Worm (Caenorhabditis elegans) whole organism, L1 larva: Measurements from ENCODE around the gene phdh-1.
"Not testable (repeated sequence)": the region's sequence is repeated elsewhere in the genome, so short reads cannot be mapped to it uniquely, and the experiment has no call there.

ENCODE experiments used
- C04F5.9 ChIP-seq: sonication (generic microtip); optimal IDR thresholded peaks from 2 replicates; lab custom pipeline; 2016; ENCODE audit warnings: missing genetic modification characterization, missing compliant biosample characterization
- F16B12.6 ChIP-seq: fragments of 150-350 bp; optimal IDR thresholded peaks from 2 replicates; lab custom pipeline; 2014; ENCODE audit warnings: missing biosample characterization, missing genetic modification characterization
- alr-1 ChIP-seq: fragments of 200-800 bp; sonication (Bioruptor generic); optimal IDR thresholded peaks from 2 replicates; lab custom pipeline; 2018; ENCODE audit warnings: borderline replicate concordance, mild to moderate bottlenecking, missing genetic modification characterization, missing compliant biosample characterization
- ama-1 ChIP-seq: fragments of 150-350 bp; optimal IDR thresholded peaks from 2 replicates; lab custom pipeline; 2014
- blmp-1 ChIP-seq: fragments of 150-350 bp; optimal IDR thresholded peaks from 2 replicates; lab custom pipeline; 2014; ENCODE audit warnings: missing biosample characterization, missing genetic modification characterization
- ces-1 ChIP-seq: fragments of 150-350 bp; optimal IDR thresholded peaks from 2 replicates; lab custom pipeline; 2014; ENCODE audit warnings: missing biosample characterization, missing genetic modification reagents, missing genetic modification characterization
- dpl-1 ChIP-seq, 3 experiments: fragments of 150-350 bp in 2 of 3; sonication (generic microtip) in 1 of 3; optimal IDR thresholded peaks; 2 replicates each; lab custom pipeline; 2014 to 2017; ENCODE audit warnings: missing biosample characterization in 3 of 3, missing genetic modification characterization in 3 of 3, missing genetic modification reagents in 3 of 3
- efl-1 ChIP-seq, 4 experiments: fragments of 150-350 bp; optimal IDR thresholded peaks in 3 of 4; peaks in 1 of 4; 1 replicate in 1 of 4; 2 replicates in 3 of 4; lab custom pipeline; 2014; ENCODE audit warnings: missing biosample characterization in 2 of 4, missing genetic modification characterization in 2 of 4, missing genetic modification reagents in 2 of 4
- elt-2 ChIP-seq: sonication (generic microtip); optimal IDR thresholded peaks from 2 replicates; lab custom pipeline; 2016; ENCODE audit warnings: missing genetic modification characterization, mild to moderate bottlenecking, inconsistent platforms, missing compliant biosample characterization, missing genetic modification reagents
- fos-1 ChIP-seq: fragments of 150-350 bp; optimal IDR thresholded peaks from 2 replicates; lab custom pipeline; 2014; ENCODE audit warnings: missing biosample characterization, missing genetic modification characterization
- hlh-4 ChIP-seq: sonication (generic microtip); optimal IDR thresholded peaks from 2 replicates; lab custom pipeline; 2016; ENCODE audit warnings: mild to moderate bottlenecking, missing genetic modification characterization, missing compliant biosample characterization
- hpl-2 ChIP-seq: fragments of 150-350 bp; optimal IDR thresholded peaks from 2 replicates; lab custom pipeline; 2014; ENCODE audit warnings: missing biosample characterization, missing genetic modification reagents, missing genetic modification characterization
- isw-1 ChIP-seq: fragments of 200-800 bp; sonication (Bioruptor generic); IDR thresholded peaks from 2 replicates; pipeline ENCODE4 v1.3.6; 2022; ENCODE audit warnings: missing genetic modification characterization, missing compliant biosample characterization
- jun-1 ChIP-seq: fragments of 150-350 bp; optimal IDR thresholded peaks from 2 replicates; lab custom pipeline; 2014; ENCODE audit warnings: missing biosample characterization, missing genetic modification reagents, missing genetic modification characterization
- lin-14 ChIP-seq: fragments of 200-800 bp; sonication (Bioruptor generic); optimal IDR thresholded peaks from 2 replicates; lab custom pipeline; 2018; ENCODE audit warnings: mild to moderate bottlenecking, missing genetic modification characterization, moderate library complexity, missing compliant biosample characterization
- lin-15B ChIP-seq: fragments of 150-350 bp; sonication (generic microtip); optimal IDR thresholded peaks from 3 replicates; lab custom pipeline; 2014; ENCODE audit warnings: missing biosample characterization, missing genetic modification characterization
- lin-35 ChIP-seq, 2 experiments: fragments of 150-350 bp; optimal IDR thresholded peaks; 2 replicates each; lab custom pipeline; 2014; ENCODE audit warnings: missing biosample characterization in 2 of 2, missing genetic modification characterization in 2 of 2, missing genetic modification reagents in 2 of 2
- lir-3 ChIP-seq: sonication (generic microtip); optimal IDR thresholded peaks from 2 replicates; lab custom pipeline; 2016; ENCODE audit warnings: mild to moderate bottlenecking, missing genetic modification characterization, moderate library complexity, missing compliant biosample characterization; ENCODE audit not compliant: poor library complexity
- lsy-2 ChIP-seq, 2 experiments: fragments of 150-350 bp; optimal IDR thresholded peaks; 2 replicates each; lab custom pipeline; 2014; ENCODE audit warnings: missing biosample characterization in 2 of 2, missing genetic modification characterization in 2 of 2
- mef-2 ChIP-seq: fragments of 150-350 bp; optimal IDR thresholded peaks from 2 replicates; lab custom pipeline; 2014; ENCODE audit warnings: missing biosample characterization, missing genetic modification characterization
- nhr-11 ChIP-seq: fragments of 150-350 bp; optimal IDR thresholded peaks from 2 replicates; lab custom pipeline; 2014; ENCODE audit warnings: missing biosample characterization, missing genetic modification characterization
- nhr-20 ChIP-seq: sonication (generic microtip); optimal IDR thresholded peaks from 2 replicates; lab custom pipeline; 2016; ENCODE audit warnings: mild to moderate bottlenecking, missing genetic modification characterization, missing compliant biosample characterization
- nhr-28 ChIP-seq: fragments of 150-350 bp; optimal IDR thresholded peaks from 2 replicates; lab custom pipeline; 2014; ENCODE audit warnings: missing biosample characterization, missing genetic modification characterization
- nhr-47 ChIP-seq: sonication (generic microtip); optimal IDR thresholded peaks from 2 replicates; lab custom pipeline; 2016; ENCODE audit warnings: mild to moderate bottlenecking, missing genetic modification characterization, moderate library complexity, missing compliant biosample characterization
- nhr-85 ChIP-seq: sonication (generic microtip); peaks from one replicate; lab custom pipeline; 2016; ENCODE audit warnings: missing genetic modification characterization, inconsistent platforms, missing compliant biosample characterization
- pax-3 ChIP-seq: fragments of 200-800 bp; sonication (Bioruptor generic); optimal IDR thresholded peaks from 2 replicates; lab custom pipeline; 2018; ENCODE audit warnings: mild to moderate bottlenecking, missing genetic modification characterization, moderate library complexity, missing compliant biosample characterization
- snpc-4 ChIP-seq: fragments of 150-350 bp; optimal IDR thresholded peaks from 2 replicates; lab custom pipeline; 2014; ENCODE audit warnings: missing biosample characterization, missing genetic modification characterization
- snu-23 ChIP-seq: sonication (generic microtip); optimal IDR thresholded peaks from 2 replicates; lab custom pipeline; 2016; ENCODE audit warnings: missing genetic modification characterization, missing compliant biosample characterization
- swsn-7 ChIP-seq: sonication (generic microtip); optimal IDR thresholded peaks from 2 replicates; lab custom pipeline; 2016; ENCODE audit warnings: missing genetic modification characterization, missing compliant biosample characterization
- unc-130 ChIP-seq: fragments of 150-350 bp; optimal IDR thresholded peaks from 2 replicates; lab custom pipeline; 2017; ENCODE audit warnings: missing biosample characterization, missing genetic modification characterization, inconsistent platforms
- unc-30 ChIP-seq: sonication (generic microtip); optimal IDR thresholded peaks from 2 replicates; lab custom pipeline; 2017; ENCODE audit warnings: missing biosample characterization, missing genetic modification characterization
- unc-86 ChIP-seq: sonication (generic microtip); optimal IDR thresholded peaks from 2 replicates; lab custom pipeline; 2016; ENCODE audit warnings: missing genetic modification characterization, missing compliant biosample characterization
- zip-4 ChIP-seq: fragments of 200-800 bp; sonication (Bioruptor generic); optimal IDR thresholded peaks from 2 replicates; lab custom pipeline; 2018; ENCODE audit warnings: mild to moderate bottlenecking, missing genetic modification characterization, moderate library complexity, missing compliant biosample characterization
- ztf-11 ChIP-seq, 2 experiments: sonication (generic microtip); optimal IDR thresholded peaks; 2 replicates each; lab custom pipeline; 2016 to 2017; ENCODE audit warnings: missing genetic modification characterization in 2 of 2, missing biosample characterization in 1 of 2, missing compliant biosample characterization in 1 of 2

phdh-1 gene

ce11 chrII:13654723-13655122 lies 16.4 kb upstream of the phdh-1 start, which contains the start of gene C31C9.9:
TSS of gene C31C9.9 (plus strand) at chrII:13655023.
- not testable (repeated sequence) for TF ChIP-seq hpl-2 (GFP tag; lab: Kevin White, UChicago); C04F5.9; lin-15B (tag; lab: Kevin White, UChicago)

DNA sequence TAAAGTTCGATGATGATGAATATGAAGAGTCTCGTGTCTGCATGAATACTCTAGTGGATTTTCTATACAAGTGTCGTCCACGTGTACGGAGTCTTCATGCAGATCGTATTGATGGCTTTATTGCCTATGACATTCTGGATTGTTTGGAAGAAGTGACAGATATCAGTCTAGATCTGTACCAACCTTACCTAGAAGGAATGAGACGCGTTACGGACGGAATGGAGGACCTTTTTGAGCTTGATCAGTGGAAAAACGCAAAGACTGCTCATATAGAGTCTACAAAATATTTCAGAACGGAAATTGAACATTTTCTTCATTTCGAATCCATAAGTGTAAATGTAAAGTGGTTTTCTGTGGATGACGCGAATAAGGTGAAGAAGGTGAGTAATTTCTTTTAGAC lies 9.9 kb upstream of the phdh-1 start, which contains the start of gene fbxa-169:
Gene fbxa-169 (plus strand): TSS at position 301 of the 400 bp plus-strand sequence.
- TF ChIP-seq nhr-20 (tag; lab: Kevin White, UChicago) (no peak), elt-2 (tag; lab: Kevin White, UChicago) (no peak), F16B12.6 (tag; lab: Kevin White, UChicago) (no peak), ama-1 (lab: Kevin White, UChicago) (no peak), nhr-11 (no peak), C04F5.9 (no peak), snpc-4 (no peak), pax-3 (tag; lab: Kevin White, UChicago) (no peak), fos-1 (no peak), nhr-47 (tag; lab: Kevin White, UChicago) (no peak), jun-1 (no peak), nhr-28 (no peak), alr-1 (tag; lab: Kevin White, UChicago) (no peak), dpl-1 (GFP tag; optimal IDR thresholded peaks at IDR 0.05; lab: Kevin White, UChicago) (no peak), lin-35 (GFP tag; optimal IDR thresholded peaks at IDR 0.05; lab: Kevin White, UChicago) (no peak), efl-1 (optimal IDR thresholded peaks at IDR 0.05; lab: Kevin White, UChicago) (no peak), efl-1 (GFP tag; optimal IDR thresholded peaks at IDR 0.05 in 1 of 2; lab: Kevin White, UChicago) (no peak)
- TF ChIP-seq, all 84 proteins: peak for 0

ce11 chrII:13641311-13641710 lies 3.0 kb upstream of the phdh-1 start, which contains the start of gene fbxa-167:
TSS of gene fbxa-167 (plus strand) at chrII:13641489.
- TF ChIP-seq zip-4 (GFP tag; lab: Kevin White, UChicago) = no peak
- TF ChIP-seq fos-1 = no peak
- peak in 1 of 2 experiments; percentile 16 for TF ChIP-seq efl-1 (optimal IDR thresholded peaks at IDR 0.05; lab: Kevin White, UChicago)
- no peak for TF ChIP-seq efl-1 (GFP tag; optimal IDR thresholded peaks at IDR 0.05 in 1 of 2; lab: Kevin White, UChicago)
- TF ChIP-seq isw-1 (GFP tag; lab: Robert Waterston, UW) = no peak
- no peak for TF ChIP-seq lin-14 (GFP tag; lab: Kevin White, UChicago)
- TF ChIP-seq dpl-1 (GFP tag; optimal IDR thresholded peaks at IDR 0.05; lab: Kevin White, UChicago) = peak in 1 of 3 experiments; percentile 4
- no peak for TF ChIP-seq hlh-4 (tag; lab: Kevin White, UChicago)
- TF ChIP-seq ces-1 (GFP tag; lab: Kevin White, UChicago) = no peak
- no peak for TF ChIP-seq snpc-4
- no peak for TF ChIP-seq lin-35 (GFP tag; optimal IDR thresholded peaks at IDR 0.05; lab: Kevin White, UChicago)
- TF ChIP-seq unc-30 (tag; lab: Kevin White, UChicago) = no peak
- TF ChIP-seq lsy-2 (tag; optimal IDR thresholded peaks at IDR 0.05; lab: Kevin White, UChicago) = peak in 1 of 2 experiments; percentile 40
- TF ChIP-seq nhr-85 (tag; lab: Kevin White, UChicago) = peak; percentile 72
- no peak for TF ChIP-seq unc-130
- TF ChIP-seq swsn-7 (tag; lab: Kevin White, UChicago) = no peak
- TF ChIP-seq, all 84 proteins: peak for 4

- TF ChIP-seq lsy-2 (tag; optimal IDR thresholded peaks at IDR 0.05; lab: Kevin White, UChicago) (peak in 1 of 2 experiments; percentile 34), lin-14 (GFP tag; lab: Kevin White, UChicago) (peak; percentile 66), ztf-11 (tag; optimal IDR thresholded peaks at IDR 0.05; lab: Kevin White, UChicago) (no peak), nhr-20 (tag; lab: Kevin White, UChicago) (peak; percentile 38), fos-1 (no peak), efl-1 (optimal IDR thresholded peaks at IDR 0.05; lab: Kevin White, UChicago) (peak in 1 of 2 experiments; percentile 20), efl-1 (GFP tag; optimal IDR thresholded peaks at IDR 0.05 in 1 of 2; lab: Kevin White, UChicago) (peak in 1 of 2 experiments; percentile 58), mef-2 (no peak), nhr-85 (tag; lab: Kevin White, UChicago) (peak; percentile 72), snu-23 (GFP tag; lab: Kevin White, UChicago) (peak; percentile 21), lir-3 (tag; lab: Kevin White, UChicago) (no peak), unc-86 (tag; lab: Kevin White, UChicago) (peak; percentile 8), lin-35 (GFP tag; optimal IDR thresholded peaks at IDR 0.05; lab: Kevin White, UChicago) (peak; percentile 9 to 40), blmp-1 (tag; lab: Kevin White, UChicago) (peak; percentile 39)
Observed at ce11 chrII:13640210-13640609, 1.9 kb upstream of the phdh-1 start.
